Worm (Caenorhabditis elegans): ENCODE measurements around the gene C35D10.1.

- TF ChIP-seq fos-1 (tag; optimal IDR thresholded peaks at IDR 0.05) (no peak), nhr-237 (tag; optimal IDR thresholded peaks at IDR 0.05) (no peak), zag-1 (tag; optimal IDR thresholded peaks at IDR 0.05) (no peak), nhr-76 (tag; optimal IDR thresholded peaks at IDR 0.05) (no peak), elt-3 (tag; optimal IDR thresholded peaks at IDR 0.05) (no peak), ztf-11 (tag; optimal IDR thresholded peaks at IDR 0.05) (no peak), skn-1 (tag; optimal IDR thresholded peaks at IDR 0.05) (no peak), nhr-11 (tag; optimal IDR thresholded peaks at IDR 0.05) (no peak), jun-1 (tag; optimal IDR thresholded peaks at IDR 0.05) (no peak), nhr-25 (tag; optimal IDR thresholded peaks at IDR 0.05) (no peak)
These were observed 37.5 kb downstream of the C35D10.1 start, which contains the start of gene rars-1 for ce11 chrIII:4917077-4917476.
